Worm (Caenorhabditis elegans): Measurements from ENCODE around the gene ceh-99.

ce11 chrII:12506511-12506910 lies 13.3 kb upstream of the ceh-99 start:
- TF ChIP-seq tbx-37 (GFP tag; conservative IDR thresholded peaks at IDR 0.05), result no peak
- no peak for TF ChIP-seq ceh-36 (tag; optimal IDR thresholded peaks at IDR 0.05)
- no peak for TF ChIP-seq tbx-11 (GFP tag; IDR thresholded peaks at IDR 0.05)
- no peak for TF ChIP-seq ama-1 (optimal IDR thresholded peaks at IDR 0.05)
- no peak for TF ChIP-seq ets-7 (tag; optimal IDR thresholded peaks at IDR 0.05)

Data from whole organism, early embryonic.